Worm (Caenorhabditis elegans) whole organism, mixed stage, embryonic: ENCODE results near the gene C29F9.9.

ENCODE experiments used
- lin-32 ChIP-seq: fragments of 200-800 bp; sonication (Bioruptor generic); optimal IDR thresholded peaks from 2 replicates; lab custom pipeline; 2018; ENCODE audit warnings: mild to moderate bottlenecking, missing genetic modification characterization, missing compliant biosample characterization
- mep-1 ChIP-seq: fragments of 150-350 bp; optimal IDR thresholded peaks from 2 replicates; lab custom pipeline; 2017; ENCODE audit warnings: missing biosample characterization, missing genetic modification reagents, missing genetic modification characterization, inconsistent platforms
- tbx-8 ChIP-seq: fragments of 200-800 bp; sonication (Bioruptor generic); optimal IDR thresholded peaks from 2 replicates; lab custom pipeline; 2018; ENCODE audit warnings: mild to moderate bottlenecking, missing genetic modification characterization, moderate library complexity, missing compliant biosample characterization
- unc-120 ChIP-seq: sonication (generic microtip); optimal IDR thresholded peaks from 2 replicates; lab custom pipeline; 2017; ENCODE audit warnings: missing genetic modification characterization, missing compliant biosample characterization; ENCODE audit not compliant: poor library complexity, severe bottlenecking

- TF ChIP-seq mep-1 (tag; lab: Kevin White, UChicago), result no peak
- TF ChIP-seq unc-120, result no peak
- TF ChIP-seq lin-32, result no peak
- no peak for TF ChIP-seq tbx-8 (GFP tag; lab: Kevin White, UChicago)
Measured at ce11 chrIII:120199-120598, 21.5 kb upstream of the C29F9.9 start, which contains the start of gene pals-24.
